Worm (Caenorhabditis elegans): ENCODE measurements around the gene best-19.

best-19 gene

DNA sequence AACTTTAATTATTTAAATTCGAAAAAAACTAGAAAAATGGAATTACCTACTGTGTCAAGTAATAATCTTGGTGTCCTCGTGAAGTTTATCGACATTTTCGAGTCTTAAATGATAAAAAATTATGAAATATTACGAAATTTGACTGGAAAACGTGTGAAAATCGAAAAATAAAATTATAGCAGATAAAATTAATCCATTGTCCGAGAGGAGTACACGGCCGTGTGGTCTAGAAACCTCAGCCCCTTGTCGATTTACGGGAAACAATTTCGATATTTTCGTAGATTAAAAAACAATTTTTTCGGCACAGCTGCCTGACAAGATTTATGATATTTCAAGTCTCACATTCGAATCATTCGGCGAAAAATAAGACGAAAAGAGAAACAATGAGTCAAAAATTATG is 26.4 kb upstream of the best-19 start, which contains the start of gene R02D3.8:
R02D3.8 (minus strand) TSS at position 109 of the 400 bp plus-strand sequence.
- peak; percentile 4 for TF ChIP-seq ces-1 (GFP tag; optimal IDR thresholded peaks at IDR 0.05)
- no peak for TF ChIP-seq lin-32 (GFP tag; optimal IDR thresholded peaks at IDR 0.05)
- no peak for TF ChIP-seq unc-120 (tag; optimal IDR thresholded peaks at IDR 0.05; ENCODE audit: poor library complexity, severe bottlenecking)
- no peak for TF ChIP-seq nhr-12 (tag; optimal IDR thresholded peaks at IDR 0.05)
- no peak for TF ChIP-seq ceh-83 (GFP tag; optimal IDR thresholded peaks at IDR 0.05)

DNA sequence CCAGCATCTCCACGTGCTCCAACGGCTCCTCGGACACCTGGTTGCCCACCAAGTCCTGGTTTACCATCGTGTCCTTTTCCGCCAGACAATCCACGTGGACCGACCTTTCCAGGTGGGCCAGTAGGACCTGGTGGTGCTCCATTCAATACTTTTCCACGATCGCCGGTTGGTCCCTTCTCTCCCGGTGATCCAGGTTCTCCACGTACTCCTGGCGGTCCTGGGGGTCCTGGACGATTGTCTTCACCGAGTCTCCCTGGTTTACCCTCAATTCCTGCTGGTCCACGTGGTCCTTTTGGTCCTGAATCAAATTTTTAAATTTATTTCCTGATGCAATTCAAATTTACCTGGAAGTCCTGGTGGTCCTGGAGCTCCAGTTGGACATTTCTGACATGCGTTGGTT is 25.1 kb upstream of the best-19 start:
- no peak for TF ChIP-seq mep-1 (tag; optimal IDR thresholded peaks at IDR 0.05)
- TF ChIP-seq sptf-1 (tag; optimal IDR thresholded peaks at IDR 0.05), result no peak
- no peak for TF ChIP-seq lin-13 (tag; optimal IDR thresholded peaks at IDR 0.05)
- TF ChIP-seq ceh-43 (GFP tag; optimal IDR thresholded peaks at IDR 0.05), result no peak
- no peak for TF ChIP-seq zip-8 (tag; optimal IDR thresholded peaks at IDR 0.05)
- no peak for TF ChIP-seq flh-1 (GFP tag; optimal IDR thresholded peaks at IDR 0.05)
- no peak for TF ChIP-seq elt-1 (tag; optimal IDR thresholded peaks at IDR 0.05; ENCODE audit: borderline replicate concordance, insufficient read depth)
- no peak for TF ChIP-seq lsy-2 (tag; optimal IDR thresholded peaks at IDR 0.05)
- no peak for TF ChIP-seq unc-120 (tag; optimal IDR thresholded peaks at IDR 0.05; ENCODE audit: poor library complexity, severe bottlenecking)
- no peak for TF ChIP-seq mls-2 (tag; optimal IDR thresholded peaks at IDR 0.05)
- TF ChIP-seq drap-1 (GFP tag; optimal IDR thresholded peaks at IDR 0.05), result no peak
- TF ChIP-seq sem-2 (GFP tag; optimal IDR thresholded peaks at IDR 0.05), result no peak
- TF ChIP-seq elt-3 (tag; optimal IDR thresholded peaks at IDR 0.05), result no peak
- no peak for TF ChIP-seq nhr-2 (tag; optimal IDR thresholded peaks at IDR 0.05)
- TF ChIP-seq lin-32 (GFP tag; optimal IDR thresholded peaks at IDR 0.05), result no peak

DNA sequence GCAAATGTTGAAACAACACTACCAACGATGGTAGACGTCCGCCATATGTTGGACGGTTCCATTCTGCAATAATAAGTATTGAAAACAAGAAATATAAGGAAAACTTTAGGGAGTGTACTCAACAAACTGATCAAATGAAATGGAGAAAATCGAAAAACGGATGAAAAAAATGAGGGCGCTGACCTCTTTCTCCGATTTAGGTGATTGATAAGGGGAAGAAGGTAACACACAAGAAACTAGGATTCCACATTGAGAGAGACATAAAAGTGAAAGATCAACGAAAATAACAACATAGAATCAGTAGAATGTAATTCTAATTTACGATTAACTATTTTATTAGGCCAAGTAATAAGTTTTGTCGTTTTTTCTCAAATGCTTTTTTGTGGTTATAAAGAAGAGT is 24.3 kb upstream of the best-19 start, which contains the start of gene dpy-9:
dpy-9 (minus strand) TSS at position 63 of the 400 bp plus-strand sequence.
- TF ChIP-seq lsy-2 (tag; optimal IDR thresholded peaks at IDR 0.05) (no peak), ztf-11 (tag; optimal IDR thresholded peaks at IDR 0.05) (no peak), snpc-4 (tag; optimal IDR thresholded peaks at IDR 0.05) (no peak), zip-8 (tag; optimal IDR thresholded peaks at IDR 0.05) (no peak), drap-1 (GFP tag; optimal IDR thresholded peaks at IDR 0.05) (no peak), bed-3 (GFP tag; optimal IDR thresholded peaks at IDR 0.05) (no peak), sptf-1 (tag; optimal IDR thresholded peaks at IDR 0.05) (no peak), mls-2 (tag; optimal IDR thresholded peaks at IDR 0.05) (no peak), unc-39 (tag; optimal IDR thresholded peaks at IDR 0.05) (no peak), lin-13 (tag; optimal IDR thresholded peaks at IDR 0.05) (no peak), nhr-2 (tag; optimal IDR thresholded peaks at IDR 0.05) (no peak), M03D4.4 (tag; optimal IDR thresholded peaks at IDR 0.05) (no peak), pha-4 (tag; optimal IDR thresholded peaks at IDR 0.05) (no peak), ham-2 (GFP tag; optimal IDR thresholded peaks at IDR 0.05) (no peak), nhr-237 (tag; optimal IDR thresholded peaks at IDR 0.05) (no peak), ceh-39 (tag; optimal IDR thresholded peaks at IDR 0.05) (no peak), nhr-28 (tag; optimal IDR thresholded peaks at IDR 0.05) (no peak), unc-120 (tag; optimal IDR thresholded peaks at IDR 0.05; ENCODE audit: poor library complexity, severe bottlenecking) (no peak), ceh-43 (GFP tag; optimal IDR thresholded peaks at IDR 0.05) (no peak), hlh-1 (tag; optimal IDR thresholded peaks at IDR 0.05) (no peak)

DNA sequence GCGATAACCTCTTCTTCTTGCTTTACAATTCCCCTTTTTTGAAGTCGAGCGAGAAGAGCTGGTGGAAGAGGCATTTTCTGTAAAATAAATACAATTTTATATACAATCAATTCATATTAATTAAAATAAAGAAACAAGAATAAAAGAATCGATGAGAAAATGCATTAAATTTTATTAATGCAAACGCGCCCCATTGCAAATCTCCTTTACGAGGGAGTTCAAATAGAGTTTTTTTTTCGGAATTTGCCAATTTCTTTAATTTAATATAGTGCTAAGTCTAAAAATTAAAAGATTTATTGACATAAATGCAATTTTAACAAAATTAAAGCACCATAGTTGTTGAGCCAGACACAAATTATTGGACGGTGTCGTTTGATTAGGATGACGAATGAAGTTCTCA is 21.8 kb upstream of the best-19 start, which contains the start of gene pqbp-1.1:
pqbp-1.1 (minus strand) TSS at position 77 of the 400 bp plus-strand sequence.
- TF ChIP-seq ztf-11 (tag; optimal IDR thresholded peaks at IDR 0.05), result no peak
- TF ChIP-seq ces-1 (GFP tag; optimal IDR thresholded peaks at IDR 0.05), result peak; percentile 98
- peak; percentile 42 for TF ChIP-seq mab-5 (tag; optimal IDR thresholded peaks at IDR 0.05)
- TF ChIP-seq ceh-39 (tag; optimal IDR thresholded peaks at IDR 0.05), result peak; percentile 60
- peak; percentile 7 for TF ChIP-seq nhr-237 (tag; optimal IDR thresholded peaks at IDR 0.05)
- no peak for TF ChIP-seq M03D4.4 (tag; optimal IDR thresholded peaks at IDR 0.05)
- TF ChIP-seq unc-39 (tag; optimal IDR thresholded peaks at IDR 0.05), result no peak
- TF ChIP-seq pha-4 (tag; optimal IDR thresholded peaks at IDR 0.05), result peak; percentile 40
- TF ChIP-seq tbx-8 (GFP tag; optimal IDR thresholded peaks at IDR 0.05), result no peak
- TF ChIP-seq mep-1 (tag; optimal IDR thresholded peaks at IDR 0.05), result peak; percentile 19
- peak; percentile 12 for TF ChIP-seq nhr-2 (tag; optimal IDR thresholded peaks at IDR 0.05)
- TF ChIP-seq sptf-1 (tag; optimal IDR thresholded peaks at IDR 0.05), result peak; percentile 5
- peak; percentile 68 for TF ChIP-seq lsy-2 (tag; optimal IDR thresholded peaks at IDR 0.05)
- TF ChIP-seq nhr-76 (tag; optimal IDR thresholded peaks at IDR 0.05), result no peak
- TF ChIP-seq sem-2 (GFP tag; optimal IDR thresholded peaks at IDR 0.05), result no peak
